Fruit fly (Drosophila melanogaster) Kc167 (cell line): ENCODE measurements around the gene retm.

Experiments
- Myc ChIP-seq: fragments of >200 bp; optimal IDR thresholded peaks from 2 replicates; lab custom pipeline; 2017; ENCODE audit warnings: missing external identifiers
- Sin3A ChIP-seq: fragments of >200 bp; optimal IDR thresholded peaks from 2 replicates; lab custom pipeline; 2018; ENCODE audit warnings: missing external identifiers
- h ChIP-seq: fragments of >200 bp; optimal IDR thresholded peaks from 3 replicates; lab custom pipeline; 2018; ENCODE audit warnings: missing external identifiers
- insv ChIP-seq: fragments of >200 bp; optimal IDR thresholded peaks from 3 replicates; lab custom pipeline; 2018; ENCODE audit warnings: missing external identifiers

DNA sequence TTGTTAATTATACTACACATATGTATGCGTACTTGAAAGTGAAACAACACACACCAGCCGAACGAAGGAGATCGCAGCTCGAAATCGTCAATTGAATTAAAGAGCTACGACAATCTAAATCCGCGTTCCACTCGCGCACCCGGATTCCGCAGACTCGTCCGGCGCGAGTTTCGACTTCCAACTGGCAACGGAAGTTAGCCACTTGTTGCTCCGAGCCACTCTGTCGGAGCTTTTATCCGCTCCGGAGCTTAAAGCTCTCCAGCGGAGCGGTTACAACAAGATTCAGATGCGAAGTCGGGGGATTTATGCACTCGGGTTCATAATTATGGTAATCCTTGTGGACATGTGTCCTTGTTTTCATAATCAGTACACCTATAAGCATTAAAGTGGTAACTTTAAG, 9.8 kb upstream of the retm start, which contains the start of gene Rchy1:
- TF ChIP-seq h (lab: Kevin White, UChicago) (no peak), Sin3A (lab: Kevin White, UChicago) (no peak), insv (lab: Kevin White, UChicago) (no peak), Myc (lab: Kevin White, UChicago) (no peak)
